Worm (Caenorhabditis elegans): ENCODE results near the gene Y69H2.10.

DNA sequence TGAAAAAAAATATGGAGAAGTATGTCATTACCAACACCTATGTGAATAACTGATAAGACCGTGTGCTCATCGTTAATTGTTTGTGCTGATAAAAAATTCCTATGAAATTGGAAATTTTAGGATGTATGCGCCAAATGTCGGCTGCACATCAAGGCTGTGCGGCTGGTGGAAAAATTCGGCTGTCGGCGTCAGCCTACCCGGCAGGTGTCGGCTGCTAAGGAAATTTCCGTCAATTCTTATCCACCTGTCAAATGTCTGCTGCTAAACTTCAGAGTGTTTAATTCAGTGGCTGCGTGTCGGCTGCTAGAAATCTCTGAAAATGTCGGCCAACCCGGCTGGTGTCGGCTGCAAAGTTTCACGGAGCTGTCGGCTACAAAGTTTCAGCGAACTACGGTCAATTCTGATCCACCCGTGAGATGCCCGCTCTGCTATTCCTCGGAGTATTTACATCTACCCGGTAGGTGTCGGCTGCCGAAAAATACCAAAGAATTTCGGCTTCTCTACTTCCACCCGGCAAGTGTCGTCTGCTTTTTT lies 49.9 kb downstream of the Y69H2.10 start, which contains the start of gene Y17D7C.2:
- TF ChIP-seq zag-1 (tag; optimal IDR thresholded peaks at IDR 0.05): no peak
- no peak for TF ChIP-seq C04F5.9 (tag; optimal IDR thresholded peaks at IDR 0.05)
- TF ChIP-seq ztf-4 (tag; optimal IDR thresholded peaks at IDR 0.05): no peak
- no peak for TF ChIP-seq ces-1 (GFP tag; optimal IDR thresholded peaks at IDR 0.05)
- no peak for TF ChIP-seq nhr-11 (tag; optimal IDR thresholded peaks at IDR 0.05)
- no peak for TF ChIP-seq fkh-10 (GFP tag; optimal IDR thresholded peaks at IDR 0.05)
- no peak for TF ChIP-seq unc-62 (GFP tag; optimal IDR thresholded peaks at IDR 0.05)
- no peak for TF ChIP-seq skn-1 (tag; optimal IDR thresholded peaks at IDR 0.05)
- no peak for TF ChIP-seq blmp-1 (tag; optimal IDR thresholded peaks at IDR 0.05)
- TF ChIP-seq ztf-11 (tag; optimal IDR thresholded peaks at IDR 0.05): no peak

Data from whole organism, L1 larva.